Worm (Caenorhabditis elegans): Measurements from ENCODE around the gene try-13.

DNA sequence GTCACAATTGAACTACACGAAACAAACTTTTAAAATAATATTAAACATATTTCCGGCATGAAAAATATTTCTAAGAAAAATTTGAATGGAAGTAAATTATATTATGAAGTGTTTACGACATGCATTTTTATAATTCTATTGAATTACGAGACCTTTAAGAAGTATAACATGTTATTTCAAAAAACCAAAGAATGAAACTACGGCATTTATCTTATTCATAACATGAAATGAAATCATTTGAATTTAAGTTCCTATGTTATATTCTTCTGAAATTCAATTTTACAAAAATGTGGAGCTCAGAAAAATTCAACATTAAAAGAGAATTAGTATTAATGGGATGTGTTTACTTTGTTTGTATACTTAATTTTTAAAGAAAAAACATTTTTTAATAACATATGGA is 8.9 kb upstream of the try-13 start, which contains the start of gene srw-71:
- TF ChIP-seq tbx-2 (tag; optimal IDR thresholded peaks at IDR 0.05) (no peak), pax-1 (tag; optimal IDR thresholded peaks at IDR 0.05) (no peak), ceh-14 (tag; optimal IDR thresholded peaks at IDR 0.05) (no peak), unc-3 (GFP tag; conservative IDR thresholded peaks at IDR 0.05) (no peak), unc-3 (tag; optimal IDR thresholded peaks at IDR 0.05) (no peak), syd-9 (tag; optimal IDR thresholded peaks at IDR 0.05) (no peak), nhr-11 (tag; optimal IDR thresholded peaks at IDR 0.05) (no peak), eyg-1 (tag; optimal IDR thresholded peaks at IDR 0.05) (no peak), unc-55 (GFP tag; optimal IDR thresholded peaks at IDR 0.05) (no peak), ahr-1 (tag; optimal IDR thresholded peaks at IDR 0.05) (no peak)
